Fruit fly (Drosophila melanogaster): ENCODE results near the gene CG42714.

dm6 chr3L:6232261-6232660 is 1.6 kb downstream of the CG42714 start, which contains the start of gene CG13299:
- TF ChIP-seq Pif1B (GFP tag; optimal IDR thresholded peaks at IDR 0.05) (no peak), CG34367 (tag; optimal IDR thresholded peaks at IDR 0.05) (no peak), EcR (GFP tag; optimal IDR thresholded peaks at IDR 0.05) (no peak), CG32121 (GFP tag; IDR thresholded peaks at IDR 0.05) (no peak), gl (tag; optimal IDR thresholded peaks at IDR 0.05) (no peak), CG4496 (GFP tag; IDR thresholded peaks at IDR 0.05) (no peak), Ets98B (GFP tag; IDR thresholded peaks at IDR 0.05) (no peak), D1 (tag; optimal IDR thresholded peaks at IDR 0.05) (no peak)
